Worm (Caenorhabditis elegans): ENCODE data around the gene F13D12.8.
"Not testable (repeated sequence)": the region's sequence is repeated elsewhere in the genome, so short reads cannot be mapped to it uniquely, and the experiment has no call there.

The F13D12.8 gene

DNA sequence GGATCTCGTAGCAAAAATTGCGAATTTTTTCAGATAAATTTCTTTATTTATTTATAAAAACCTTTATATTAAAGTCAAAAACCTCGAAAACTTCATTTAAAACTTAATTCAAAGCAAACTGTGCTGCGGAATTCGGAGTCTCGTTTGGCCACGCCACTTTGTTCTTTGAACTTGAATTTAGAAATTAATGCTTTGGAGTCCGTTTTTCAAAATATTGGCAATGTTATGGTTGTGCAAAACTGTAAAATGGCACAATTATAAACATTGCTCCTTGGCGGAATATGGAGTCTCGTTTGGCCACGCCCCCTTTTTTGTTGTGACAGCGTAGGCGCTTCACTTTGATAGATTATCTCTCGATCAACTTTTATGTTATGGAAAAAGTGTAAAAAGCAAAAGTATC, 12.9 kb downstream of the F13D12.8 start:
- TF ChIP-seq unc-62 (GFP tag; optimal IDR thresholded peaks at IDR 0.05) = no peak

DNA sequence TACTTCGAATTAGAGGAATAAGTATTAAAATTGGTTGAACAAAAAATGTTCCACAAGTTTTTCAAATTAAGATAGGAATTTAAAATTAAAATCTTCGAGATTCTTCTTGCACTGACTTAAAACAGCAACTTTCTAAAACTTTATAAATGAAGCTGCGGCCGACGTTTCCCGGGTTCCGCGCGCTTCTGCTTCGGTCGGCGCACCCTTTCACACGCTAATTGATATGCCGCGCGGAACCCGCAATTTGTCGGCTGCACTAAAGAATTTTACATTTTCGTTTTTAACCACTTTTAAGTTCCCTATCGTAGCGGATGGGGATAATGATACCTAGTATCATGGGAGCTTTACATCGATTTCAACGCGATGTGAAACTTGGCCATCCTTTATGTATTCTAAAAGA, 17.7 kb downstream of the F13D12.8 start:
- no peak for TF ChIP-seq unc-62 (GFP tag; optimal IDR thresholded peaks at IDR 0.05)

DNA sequence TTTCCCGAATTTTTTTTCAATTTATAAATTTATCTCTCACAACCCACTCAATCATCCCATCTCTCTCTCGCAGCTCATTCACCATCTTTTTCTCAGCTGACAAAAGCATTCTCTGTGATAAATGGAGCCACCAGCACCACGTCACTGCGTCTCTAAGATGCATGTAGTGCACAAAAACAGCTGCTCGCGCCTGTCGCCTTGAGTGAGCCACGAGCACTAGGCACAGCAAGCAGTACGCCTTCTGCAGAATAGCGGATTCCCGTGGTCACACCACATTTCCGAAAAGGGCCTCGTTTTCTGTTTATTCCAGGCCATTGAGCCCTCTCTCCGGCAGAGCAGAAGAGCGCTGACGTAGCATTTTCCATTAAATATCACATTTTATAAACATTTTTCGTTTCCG, 18.8 kb downstream of the F13D12.8 start, which contains the start of gene F13D12.10:
TSS of gene F13D12.10 (plus strand) at position 231 of the 400 bp plus-strand sequence.
- TF ChIP-seq unc-62 (GFP tag; optimal IDR thresholded peaks at IDR 0.05) = no peak

DNA sequence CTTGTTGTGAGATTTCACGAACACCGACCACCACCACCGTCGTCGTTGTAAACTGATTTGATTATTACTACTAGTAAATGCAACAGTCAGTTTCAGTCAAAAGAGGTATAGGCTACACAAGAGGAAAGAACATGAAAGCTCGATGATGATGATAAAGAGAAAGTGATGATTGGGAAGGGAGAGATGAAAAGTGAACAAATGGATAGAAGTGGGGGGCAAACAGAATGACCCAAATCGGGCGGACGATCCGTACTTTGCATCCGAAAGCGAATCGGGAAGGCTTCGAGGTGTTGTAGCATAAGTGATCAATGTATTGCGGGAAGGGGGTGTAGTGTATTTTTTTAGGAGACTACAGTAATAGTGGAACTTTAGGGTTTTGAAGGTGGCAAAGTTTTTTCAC, 21.6 kb downstream of the F13D12.8 start:
- TF ChIP-seq unc-62 (GFP tag; optimal IDR thresholded peaks at IDR 0.05) = no peak

DNA sequence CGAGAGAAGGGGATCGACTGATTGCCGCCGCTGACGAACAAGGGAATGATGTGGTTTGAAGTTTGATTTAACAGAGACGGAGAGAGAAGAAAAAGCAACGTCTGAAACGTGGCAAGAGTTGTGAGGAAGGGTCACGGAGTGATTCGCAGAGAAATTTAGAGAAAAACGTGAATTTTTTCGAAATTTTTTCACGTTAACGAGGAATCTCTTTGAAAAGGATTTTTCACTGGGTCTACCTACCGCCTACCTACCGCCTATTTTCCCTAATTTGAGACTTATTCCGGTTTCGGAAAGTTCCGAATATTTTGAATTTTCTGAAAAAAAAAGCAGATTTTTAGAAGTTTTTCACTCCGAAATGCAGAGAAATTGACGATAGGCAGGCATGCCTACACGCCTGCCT, 22.9 kb downstream of the F13D12.8 start, which contains the start of gene fcmt-1:
TSS of gene fcmt-1 (minus strand) at position 101 of the 400 bp plus-strand sequence.
- TF ChIP-seq unc-62 (GFP tag; optimal IDR thresholded peaks at IDR 0.05) = no peak

DNA sequence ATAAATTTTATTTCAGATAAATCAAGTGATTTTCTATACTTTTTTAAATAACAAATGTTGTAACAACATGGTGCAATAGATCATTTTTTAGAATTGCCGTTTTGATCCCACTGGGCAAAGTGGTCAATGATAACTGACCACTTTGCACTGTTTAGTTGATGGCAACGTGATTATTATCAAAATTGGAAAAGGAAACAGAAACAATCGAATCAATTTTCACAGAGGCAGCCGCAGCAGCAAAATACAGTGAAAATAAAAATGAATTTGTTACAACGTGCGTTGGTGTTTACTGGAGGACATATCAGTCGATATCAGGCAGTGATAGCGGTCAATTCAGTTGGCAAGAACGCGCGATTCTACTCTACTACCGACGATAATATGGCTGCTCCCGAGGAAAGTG, 26.6 kb downstream of the F13D12.8 start, which contains the start of gene VF13D12L.3:
TSS of gene VF13D12L.3 (plus strand) at position 223 of the 400 bp plus-strand sequence.
- TF ChIP-seq unc-62 (GFP tag; optimal IDR thresholded peaks at IDR 0.05) = no peak

DNA sequence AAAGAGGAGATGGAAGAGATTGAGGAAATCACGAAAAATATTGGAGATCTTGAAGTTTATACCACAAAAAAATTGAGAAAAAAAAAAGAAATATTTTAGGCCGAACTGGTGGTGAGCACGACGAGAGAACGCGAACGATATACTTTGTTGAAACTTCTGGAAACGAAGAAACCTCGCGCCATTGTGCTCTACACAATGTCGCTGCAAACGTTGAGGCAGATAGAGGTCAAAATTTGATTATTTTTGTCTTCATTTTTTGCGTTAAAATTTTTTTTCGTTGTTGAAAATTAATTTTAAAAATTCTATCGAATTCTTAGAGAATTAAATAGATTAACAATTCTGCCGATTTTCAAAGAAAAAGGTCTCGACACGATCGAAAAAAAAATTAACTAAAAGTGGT, 31.8 kb downstream of the F13D12.8 start:
- TF ChIP-seq unc-62 (GFP tag; optimal IDR thresholded peaks at IDR 0.05) = no peak

DNA sequence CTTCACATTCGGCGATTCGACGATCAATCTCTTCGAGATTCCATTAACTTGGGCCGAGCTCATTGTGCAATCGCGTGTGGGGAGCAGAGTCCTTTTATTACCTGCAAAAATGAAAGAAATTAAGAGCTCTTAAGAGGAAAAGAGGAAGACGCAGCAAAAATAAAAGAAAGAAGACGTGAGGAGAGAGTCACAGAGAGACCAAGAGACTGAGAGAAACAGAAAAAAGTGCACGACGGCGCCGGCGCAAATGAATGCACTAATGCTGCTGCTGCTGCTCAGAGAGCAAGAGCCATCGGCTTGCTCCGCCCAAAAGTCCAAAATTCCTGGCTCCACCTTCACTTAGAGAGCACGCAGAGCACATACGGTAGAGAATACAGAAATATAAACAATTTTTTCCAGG, 32.2 kb downstream of the F13D12.8 start, which contains the start of gene inos-1:
TSS of gene inos-1 (minus strand) at position 101 of the 400 bp plus-strand sequence.
- no peak for TF ChIP-seq unc-62 (GFP tag; optimal IDR thresholded peaks at IDR 0.05)

DNA sequence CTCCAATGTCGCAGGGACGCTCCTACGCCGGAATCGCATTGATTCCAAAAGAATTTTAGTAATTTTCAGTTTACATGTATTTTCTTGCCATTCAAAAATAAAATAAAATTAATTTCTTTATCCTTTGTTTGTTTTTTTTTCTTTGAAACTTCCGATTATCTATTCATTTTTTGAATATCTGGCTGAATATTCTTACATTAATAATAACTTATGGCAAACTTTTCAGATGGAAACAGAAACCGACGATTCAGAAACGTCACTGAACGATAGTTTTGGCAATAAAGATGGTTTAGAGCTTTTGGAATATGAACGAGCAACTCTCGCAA, 36.5 kb downstream of the F13D12.8 start, which contains the start of gene xpf-1:
TSS of gene xpf-1 (plus strand) at position 227 of the 326 bp plus-strand sequence.
- TF ChIP-seq unc-62 (GFP tag; optimal IDR thresholded peaks at IDR 0.05) = no peak

DNA sequence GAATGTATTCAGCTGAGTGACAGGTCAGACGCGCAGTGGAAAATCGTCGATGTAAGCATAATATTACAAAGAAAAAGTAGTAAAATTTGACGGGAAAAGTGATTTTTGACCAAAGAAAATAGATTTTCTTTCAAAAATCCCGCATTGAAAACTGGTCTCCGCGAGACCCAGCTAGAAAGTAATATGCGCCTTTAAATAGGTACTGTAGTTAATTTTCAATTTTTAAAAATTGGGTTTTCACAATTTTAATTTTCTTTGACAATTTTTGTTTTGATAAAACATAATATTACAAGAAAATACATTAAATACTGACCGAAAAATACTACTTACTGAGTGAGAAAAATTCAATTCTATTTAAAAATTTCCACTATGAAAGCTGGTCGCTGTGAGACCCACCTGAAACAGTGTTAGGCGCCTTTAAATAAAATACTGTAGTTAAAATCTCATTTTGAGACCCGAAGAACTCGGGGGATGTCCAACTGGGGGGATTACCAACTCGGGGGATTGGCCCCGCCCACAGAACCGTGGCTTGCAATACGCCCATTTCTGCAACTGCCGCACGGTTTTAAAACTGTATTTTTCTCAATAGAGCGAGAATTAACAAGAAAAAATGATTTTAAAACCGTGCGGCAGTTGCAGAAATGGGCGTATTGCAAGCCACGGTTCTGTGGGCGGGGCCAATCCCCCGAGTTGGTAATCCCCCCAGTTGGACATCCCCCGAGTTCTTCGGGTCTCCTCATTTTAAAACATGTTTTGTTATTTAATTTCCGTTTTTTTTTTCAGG, 37.0 kb downstream of the F13D12.8 start, which contains the start of gene tars-1:
TSS of gene tars-1 (minus strand) at position 497 of the 784 bp plus-strand sequence.
- TF ChIP-seq unc-62 (GFP tag; optimal IDR thresholded peaks at IDR 0.05) = not testable (repeated sequence)

DNA sequence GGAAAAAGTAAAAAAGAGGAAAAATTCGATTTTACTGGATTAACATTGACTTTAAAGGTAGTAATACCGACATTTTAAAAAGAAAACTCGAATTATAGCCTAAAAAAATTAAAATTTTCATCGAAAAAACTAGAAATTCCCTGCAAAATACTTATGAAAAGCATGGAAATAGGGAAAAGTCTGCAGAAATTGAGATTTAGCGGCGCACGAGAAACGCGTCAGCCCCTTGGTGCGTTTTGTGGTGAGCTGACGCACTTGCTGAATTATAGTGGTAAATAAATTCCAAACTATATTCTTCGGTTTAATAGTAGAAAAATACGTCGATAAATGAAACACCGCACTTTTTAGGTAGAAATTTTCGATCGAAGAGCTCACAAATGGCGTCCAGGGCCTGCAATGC, 38.0 kb downstream of the F13D12.8 start:
- no peak for TF ChIP-seq unc-62 (GFP tag; optimal IDR thresholded peaks at IDR 0.05)

DNA sequence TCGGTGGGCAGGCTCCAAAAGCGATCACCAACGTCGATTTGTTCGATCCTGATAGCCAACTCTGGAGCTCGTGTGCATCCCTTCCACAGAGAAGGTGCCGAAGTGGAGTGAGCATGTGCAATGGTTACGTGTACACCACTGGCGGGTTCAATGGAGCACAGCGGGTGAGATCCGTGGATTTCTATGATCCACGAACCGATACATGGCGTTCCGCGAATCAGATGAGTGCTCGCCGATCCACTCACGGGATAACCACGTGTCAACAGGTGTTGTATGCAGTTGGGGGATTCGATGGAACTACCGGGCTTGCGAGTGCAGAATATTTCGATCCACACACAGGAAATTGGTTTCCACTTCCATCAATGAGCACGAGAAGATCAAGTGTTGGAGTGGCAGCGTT, 41.5 kb downstream of the F13D12.8 start:
- no peak for TF ChIP-seq unc-62 (GFP tag; optimal IDR thresholded peaks at IDR 0.05)

DNA sequence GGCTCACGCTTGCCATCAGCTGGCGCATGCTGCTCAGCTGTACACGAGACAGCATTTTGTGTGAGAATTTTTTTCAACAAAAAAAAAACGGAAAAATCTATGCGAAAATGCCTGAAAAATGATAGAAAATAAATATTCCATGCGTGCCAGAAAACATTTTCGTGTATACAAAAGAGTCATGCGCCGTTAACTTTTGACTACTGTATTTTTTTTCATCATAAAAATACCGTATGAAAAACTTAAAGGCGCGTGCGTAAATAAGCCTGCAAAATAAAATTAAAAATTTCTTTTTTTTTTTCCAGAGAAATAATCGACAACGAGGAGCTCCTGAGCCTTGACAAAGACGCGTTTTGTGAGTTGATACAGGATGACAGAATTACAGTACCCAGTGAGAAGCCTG, 42.5 kb downstream of the F13D12.8 start:
- no peak for TF ChIP-seq unc-62 (GFP tag; optimal IDR thresholded peaks at IDR 0.05)

DNA sequence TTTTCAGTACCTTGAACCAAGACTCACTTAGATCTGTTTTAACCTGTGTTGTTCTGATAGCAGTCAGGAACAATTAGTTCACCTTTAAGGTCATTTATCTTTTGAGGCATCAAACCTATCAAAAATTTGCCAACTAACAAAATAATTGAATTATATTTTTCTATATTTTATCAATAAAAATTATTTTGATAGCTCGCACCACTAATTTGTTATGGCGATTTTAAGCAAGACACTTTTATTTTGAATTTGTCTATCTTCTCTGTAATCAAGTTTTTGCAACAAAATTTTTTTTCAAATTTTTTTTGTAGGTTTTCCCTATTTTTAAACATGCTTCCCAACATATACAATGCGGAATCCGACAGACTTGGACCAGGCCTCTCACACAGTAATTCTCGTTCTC, 43.8 kb downstream of the F13D12.8 start, which contains the start of gene kel-1:
TSS of gene kel-1 (plus strand) at position 301 of the 400 bp plus-strand sequence.
- no peak for TF ChIP-seq unc-62 (GFP tag; optimal IDR thresholded peaks at IDR 0.05)

DNA sequence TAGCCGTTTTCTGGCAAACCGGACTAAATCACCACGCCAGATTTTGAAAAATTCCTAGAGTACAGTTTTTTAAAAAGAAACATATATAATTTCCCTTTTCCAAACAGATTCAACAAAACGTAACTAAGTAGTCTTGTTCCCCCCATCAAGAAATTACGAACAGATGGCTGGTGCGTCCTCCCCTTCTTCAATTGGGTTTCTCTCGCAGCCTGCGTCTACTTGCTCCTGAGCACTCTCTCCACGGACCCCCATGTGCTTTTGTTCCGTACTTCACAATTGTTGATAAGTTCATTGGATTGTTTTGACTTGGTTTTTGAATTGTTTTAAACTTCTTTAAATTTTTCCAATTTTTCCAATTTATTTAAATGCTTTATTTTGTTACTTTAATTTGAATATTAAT, 44.4 kb downstream of the F13D12.8 start:
- TF ChIP-seq unc-62 (GFP tag; optimal IDR thresholded peaks at IDR 0.05) = no peak

DNA sequence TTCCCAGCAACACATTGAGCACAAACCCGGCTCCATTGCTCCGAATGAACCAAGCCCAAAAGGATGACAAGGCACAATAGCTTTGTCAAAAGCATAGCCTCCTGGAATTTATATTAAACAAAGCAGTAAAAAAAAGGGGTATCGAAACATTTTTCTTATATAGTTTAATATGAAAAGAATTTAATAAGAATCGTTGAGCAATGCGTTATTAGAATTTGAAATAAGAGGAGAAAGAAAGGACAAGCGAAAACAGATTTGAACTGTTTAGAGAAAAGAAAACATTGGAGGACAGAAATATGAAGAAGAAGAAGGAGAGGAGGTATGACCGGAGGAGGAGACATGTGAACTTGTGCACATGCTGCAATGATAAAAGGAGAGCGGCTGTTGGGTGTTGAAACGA, 47.2 kb downstream of the F13D12.8 start, which contains the start of gene C47D12.5:
TSS of gene C47D12.5 (minus strand) at position 101 of the 400 bp plus-strand sequence.
- TF ChIP-seq unc-62 (GFP tag; optimal IDR thresholded peaks at IDR 0.05) = no peak
